Fruit fly (Drosophila melanogaster) whole organism, embryonic: ENCODE data around the gene CG11279.

Experiments used
- ATbp ChIP-seq: fragments of 200-800 bp; sonication (Bioruptor generic); optimal IDR thresholded peaks from 2 replicates; lab custom pipeline; 2017; ENCODE audit warnings: missing biosample characterization, mild to moderate bottlenecking, missing genetic modification characterization, missing genetic modification reagents
- BtbVII ChIP-seq: fragments of 200-800 bp; sonication (Bioruptor generic); optimal IDR thresholded peaks from 3 replicates; lab custom pipeline; 2017; ENCODE audit warnings: missing biosample characterization, mild to moderate bottlenecking, missing genetic modification characterization
- CG12071 ChIP-seq: fragments of 200-800 bp; sonication (Bioruptor generic); optimal IDR thresholded peaks from 3 replicates; lab custom pipeline; 2018; ENCODE audit warnings: missing biosample characterization, mild to moderate bottlenecking, missing genetic modification characterization
- CG12236 ChIP-seq: fragments of 200-800 bp; sonication (Bioruptor generic); optimal IDR thresholded peaks from 2 replicates; lab custom pipeline; 2016; ENCODE audit warnings: missing biosample characterization, missing genetic modification characterization
- CG12299 ChIP-seq: fragments of 200-800 bp; sonication (Bioruptor generic); optimal IDR thresholded peaks from 2 replicates; lab custom pipeline; 2018; ENCODE audit warnings: missing biosample characterization, mild to moderate bottlenecking, missing genetic modification characterization
- CG12391 ChIP-seq: fragments of 200-800 bp; sonication (Bioruptor generic); optimal IDR thresholded peaks from 3 replicates; lab custom pipeline; 2018; ENCODE audit warnings: missing biosample characterization, mild to moderate bottlenecking, missing genetic modification characterization, moderate library complexity
- CG14667 ChIP-seq: fragments of 200-800 bp; sonication (Bioruptor generic); IDR thresholded peaks from 2 replicates; pipeline ENCODE4 v1.3.6; 2022; ENCODE audit warnings: missing biosample characterization, missing genetic modification characterization
- CG14965 ChIP-seq: fragments of 200-800 bp; sonication (Bioruptor generic); optimal IDR thresholded peaks from 2 replicates; lab custom pipeline; 2016; ENCODE audit warnings: missing biosample characterization, missing genetic modification characterization, borderline replicate concordance
- CG15269 ChIP-seq: fragments of 200-800 bp; sonication (Bioruptor generic); optimal IDR thresholded peaks from 2 replicates; lab custom pipeline; 2018; ENCODE audit warnings: missing biosample characterization, mild to moderate bottlenecking, missing genetic modification characterization, moderate library complexity
- CG15479 ChIP-seq: fragments of 200-800 bp; sonication (Bioruptor generic); optimal IDR thresholded peaks from 3 replicates; lab custom pipeline; 2019; ENCODE audit warnings: missing biosample characterization, mild to moderate bottlenecking, missing genetic modification characterization, moderate library complexity
- CG15601 ChIP-seq: fragments of 200-800 bp; sonication (Bioruptor generic); optimal IDR thresholded peaks from 3 replicates; lab custom pipeline; 2019; ENCODE audit warnings: missing biosample characterization, mild to moderate bottlenecking, missing genetic modification characterization, moderate library complexity
- CG1647 ChIP-seq: fragments of 200-800 bp; sonication (Bioruptor generic); optimal IDR thresholded peaks from 3 replicates; lab custom pipeline; 2016; ENCODE audit warnings: missing biosample characterization, missing genetic modification characterization
- CG16815 ChIP-seq: fragments of 200-800 bp; sonication (Bioruptor generic); optimal IDR thresholded peaks from 3 replicates; lab custom pipeline; 2017; ENCODE audit warnings: missing biosample characterization, mild to moderate bottlenecking, missing genetic modification characterization
- CG30431 ChIP-seq: fragments of 200-800 bp; sonication (Bioruptor generic); optimal IDR thresholded peaks from 2 replicates; lab custom pipeline; 2017; ENCODE audit warnings: missing biosample characterization, missing genetic modification characterization
- CG3163 ChIP-seq: fragments of 200-800 bp; sonication (Bioruptor generic); optimal IDR thresholded peaks from 3 replicates; lab custom pipeline; 2016; ENCODE audit warnings: missing biosample characterization, missing genetic modification characterization
- CG32532 ChIP-seq: fragments of 200-800 bp; sonication (Bioruptor generic); IDR thresholded peaks from 2 replicates; pipeline ENCODE4 v1.3.6; 2022; ENCODE audit warnings: missing biosample characterization, missing genetic modification characterization
- CG32767 ChIP-seq: fragments of 200-800 bp; sonication (Bioruptor generic); IDR thresholded peaks from 2 replicates; pipeline ENCODE4 v1.3.6; 2022; ENCODE audit warnings: missing biosample characterization, missing genetic modification characterization
- CG3838 ChIP-seq: fragments of 200-800 bp; sonication (Bioruptor generic); optimal IDR thresholded peaks from 3 replicates; lab custom pipeline; 2016; ENCODE audit warnings: missing biosample characterization, missing genetic modification characterization
- CG6813 ChIP-seq: fragments of 200-800 bp; sonication (Bioruptor generic); optimal IDR thresholded peaks from 2 replicates; lab custom pipeline; 2017; ENCODE audit warnings: missing biosample characterization, missing genetic modification characterization, mild to moderate bottlenecking, moderate library complexity, missing genetic modification reagents
- CG7745 ChIP-seq: fragments of 200-800 bp; sonication (Bioruptor generic); optimal IDR thresholded peaks from 2 replicates; lab custom pipeline; 2018; ENCODE audit warnings: missing biosample characterization, mild to moderate bottlenecking, missing genetic modification characterization, moderate library complexity
- CG9727 ChIP-seq: fragments of 200-800 bp; sonication (Bioruptor generic); optimal IDR thresholded peaks from 3 replicates; lab custom pipeline; 2017; ENCODE audit warnings: missing biosample characterization, mild to moderate bottlenecking, missing genetic modification characterization
- CG9932 ChIP-seq: fragments of 200-800 bp; sonication (Bioruptor generic); IDR thresholded peaks from 2 replicates; pipeline ENCODE4 v1.3.6; 2022; ENCODE audit warnings: missing biosample characterization, missing genetic modification characterization
- CHES-1-like ChIP-seq: fragments of 200-800 bp; sonication (Bioruptor generic); optimal IDR thresholded peaks from 2 replicates; lab custom pipeline; 2016; ENCODE audit warnings: missing biosample characterization, missing genetic modification characterization
- E2f2 ChIP-seq: fragments of 200-800 bp; sonication (Bioruptor generic); IDR thresholded peaks from 2 replicates; pipeline ENCODE4 v1.3.6; 2022; ENCODE audit warnings: missing biosample characterization, missing genetic modification characterization
- Ets97D ChIP-seq: fragments of 200-800 bp; sonication (Bioruptor generic); optimal IDR thresholded peaks from 3 replicates; lab custom pipeline; 2016; ENCODE audit warnings: missing biosample characterization, missing genetic modification characterization
- Fer1 ChIP-seq: fragments of 200-800 bp; sonication (Bioruptor generic); optimal IDR thresholded peaks from 2 replicates; lab custom pipeline; 2017; ENCODE audit warnings: missing biosample characterization, mild to moderate bottlenecking, missing genetic modification characterization
- HLHmδ ChIP-seq: fragments of 200-800 bp; sonication (Bioruptor generic); optimal IDR thresholded peaks from 2 replicates; lab custom pipeline; 2018; ENCODE audit warnings: missing biosample characterization, mild to moderate bottlenecking, missing genetic modification characterization, moderate library complexity
- Jarid2 ChIP-seq: fragments of 200-800 bp; sonication (Bioruptor generic); optimal IDR thresholded peaks from 3 replicates; lab custom pipeline; 2017; ENCODE audit warnings: mild to moderate bottlenecking, missing biosample characterization, missing genetic modification reagents, missing genetic modification characterization
- Max ChIP-seq: fragments of 200-800 bp; sonication (Bioruptor generic); optimal IDR thresholded peaks from 2 replicates; lab custom pipeline; 2016; ENCODE audit warnings: missing biosample characterization, mild to moderate bottlenecking, missing genetic modification characterization
- Meics ChIP-seq: fragments of 200-800 bp; sonication (Bioruptor generic); optimal IDR thresholded peaks from 2 replicates; lab custom pipeline; 2017; ENCODE audit warnings: missing biosample characterization, mild to moderate bottlenecking, missing genetic modification characterization
- Opbp ChIP-seq: fragments of 200-800 bp; sonication (Bioruptor generic); IDR thresholded peaks from 3 replicates; pipeline ENCODE4 v1.3.6; 2022; ENCODE audit warnings: missing biosample characterization, missing genetic modification characterization; ENCODE audit not compliant: partially characterized antibody
- Ptx1 ChIP-seq: fragments of 200-800 bp; sonication (Bioruptor generic); IDR thresholded peaks from 2 replicates; pipeline ENCODE4 v1.3.6; 2022; ENCODE audit warnings: missing biosample characterization, missing genetic modification characterization
- Rfx ChIP-seq: fragments of 200-800 bp; sonication (Bioruptor generic); IDR thresholded peaks from 2 replicates; pipeline ENCODE4 v1.3.6; 2022; ENCODE audit warnings: missing biosample characterization, missing genetic modification characterization
- Side ChIP-seq: fragments of 200-800 bp; sonication (Bioruptor generic); optimal IDR thresholded peaks from 2 replicates; lab custom pipeline; 2016; ENCODE audit warnings: missing biosample characterization, missing genetic modification characterization
- Xrp1 ChIP-seq: fragments of 200-800 bp; sonication (Bioruptor generic); IDR thresholded peaks from 2 replicates; pipeline ENCODE4 v1.3.6; 2022; ENCODE audit warnings: missing biosample characterization, missing genetic modification characterization
- ash1 ChIP-seq: fragments of 200-800 bp; sonication (Bioruptor generic); optimal IDR thresholded peaks from 2 replicates; lab custom pipeline; 2018; ENCODE audit warnings: missing biosample characterization, mild to moderate bottlenecking, missing genetic modification characterization
- bbx ChIP-seq: fragments of 200-800 bp; sonication (Bioruptor generic); IDR thresholded peaks from 2 replicates; pipeline ENCODE4 v1.3.6; 2022; ENCODE audit warnings: missing biosample characterization, missing genetic modification characterization; ENCODE audit not compliant: partially characterized antibody
- cad ChIP-seq: fragments of >200 bp; optimal IDR thresholded peaks from 2 replicates; lab custom pipeline; 2017; ENCODE audit warnings: missing biosample characterization, missing genetic modification characterization
- crc ChIP-seq: fragments of 200-800 bp; sonication (Bioruptor generic); optimal IDR thresholded peaks from 2 replicates; lab custom pipeline; 2016; ENCODE audit warnings: missing biosample characterization, missing genetic modification characterization
- ewg ChIP-seq: fragments of 200-800 bp; sonication (Bioruptor generic); optimal IDR thresholded peaks from 3 replicates; lab custom pipeline; 2017; ENCODE audit warnings: mild to moderate bottlenecking, missing biosample characterization, missing genetic modification reagents, missing genetic modification characterization
- eyg ChIP-seq: fragments of 200-800 bp; sonication (Bioruptor generic); optimal IDR thresholded peaks from 3 replicates; lab custom pipeline; 2016; ENCODE audit warnings: missing biosample characterization, missing genetic modification characterization
- gce ChIP-seq: fragments of 200-800 bp; sonication (Bioruptor generic); IDR thresholded peaks from 3 replicates; pipeline ENCODE4 v1.3.6; 2022; ENCODE audit warnings: missing biosample characterization, missing genetic modification characterization
- hbn ChIP-seq: fragments of 200-800 bp; sonication (Bioruptor generic); IDR thresholded peaks from 2 replicates; pipeline ENCODE4 v1.3.6; 2022; ENCODE audit warnings: missing biosample characterization, missing genetic modification characterization; ENCODE audit not compliant: partially characterized antibody
- repo ChIP-seq: fragments of 200-800 bp; sonication (Bioruptor generic); optimal IDR thresholded peaks from 2 replicates; lab custom pipeline; 2016; ENCODE audit warnings: missing biosample characterization, missing genetic modification characterization
- salm ChIP-seq: fragments of 200-800 bp; sonication (Bioruptor generic); optimal IDR thresholded peaks from 2 replicates; lab custom pipeline; 2018; ENCODE audit warnings: missing biosample characterization, mild to moderate bottlenecking, missing genetic modification characterization
- sob ChIP-seq: fragments of 200-800 bp; sonication (Bioruptor generic); IDR thresholded peaks from 2 replicates; pipeline ENCODE4 v1.3.6; 2022; ENCODE audit warnings: missing biosample characterization, missing genetic modification characterization
- tap ChIP-seq: fragments of 200-800 bp; optimal IDR thresholded peaks from 3 replicates; lab custom pipeline; 2019; ENCODE audit warnings: missing biosample characterization, mild to moderate bottlenecking, missing genetic modification characterization, moderate library complexity
- toy ChIP-seq: fragments of 200-800 bp; sonication (Bioruptor generic); IDR thresholded peaks from 2 replicates; pipeline ENCODE4 v1.3.6; 2022; ENCODE audit warnings: missing biosample characterization, missing genetic modification characterization
- ttk ChIP-seq: fragments of 200-800 bp; sonication (Bioruptor generic); IDR thresholded peaks from 2 replicates; pipeline ENCODE4 v2.1.2; 2022; ENCODE audit warnings: missing biosample characterization, missing genetic modification characterization
- wor ChIP-seq: fragments of 200-800 bp; sonication (Bioruptor generic); IDR thresholded peaks from 2 replicates; pipeline ENCODE4 v1.3.6; 2022; ENCODE audit warnings: missing biosample characterization, missing genetic modification characterization

The CG11279 gene

DNA sequence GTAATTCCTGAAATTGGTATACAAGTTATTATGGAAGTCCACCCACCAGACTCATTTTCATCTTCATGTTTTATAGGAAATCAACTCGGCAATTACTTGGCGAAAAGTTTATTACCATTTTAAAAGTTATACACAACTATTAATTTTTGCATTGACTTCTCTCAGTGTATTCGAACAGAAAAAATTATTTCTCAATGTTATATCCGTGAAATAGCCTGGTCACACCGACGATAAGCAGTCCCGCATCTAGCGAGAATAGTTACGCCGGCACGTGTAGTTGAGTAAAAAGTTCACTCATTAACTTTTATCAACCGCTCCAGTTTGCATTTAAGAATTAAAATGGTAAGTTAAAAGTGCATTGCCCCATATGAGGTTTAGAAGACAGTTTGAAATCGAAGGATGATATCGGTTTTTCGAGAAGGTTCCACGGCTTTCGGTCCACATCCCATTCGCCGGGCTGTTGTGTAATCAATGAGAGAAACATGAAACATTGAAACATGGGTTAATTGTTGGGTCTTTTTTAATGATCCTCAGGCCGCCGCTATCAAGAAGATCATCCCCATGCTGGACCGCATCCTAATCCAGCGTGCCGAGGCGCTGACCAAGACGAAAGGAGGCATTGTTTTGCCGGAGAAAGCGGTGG, 30.8 kb upstream of the CG11279 start, which contains the start of gene CG11267 (continued):
- TF ChIP-seq Ptx1 (peak; percentile 86), tap (tag; lab: Kevin White, UChicago) (peak; percentile 88), eyg (peak; percentile 75), CG16815 (peak; percentile 48), bbx (GFP tag; lab: Robert Waterston, UW) (no peak), toy (GFP tag; lab: Robert Waterston, UW) (peak; percentile 68; the same call in 1 of the 2 replicates), Side (GFP tag; lab: Kevin White, UChicago) (peak; percentile 80), CG12299 (tag; lab: Kevin White, UChicago) (no peak), CG3838 (no peak), gce (GFP tag; lab: Robert Waterston, UW) (peak; percentile 83; the same call in 2 of the 3 replicates), E2f2 (GFP tag; lab: Robert Waterston, UW) (peak; percentile 60), Rfx (GFP tag; lab: Robert Waterston, UW) (peak; percentile 95), CG15479 (no peak), CG30431 (GFP tag; lab: Kevin White, UChicago) (peak; percentile 59), Max (GFP tag; lab: Kevin White, UChicago) (peak; percentile 84), ewg (peak; percentile 58), salm (tag; lab: Kevin White, UChicago) (peak; percentile 56), CG12236 (GFP tag; lab: Kevin White, UChicago) (no peak), HLHmδ (no peak), CG14667 (peak; percentile 79), crc (peak; percentile 71), Meics (GFP tag; lab: Kevin White, UChicago) (peak; percentile 90), Opbp (GFP tag; lab: Robert Waterston, UW) (0 out of 3 replicates have a peak, but pooled peaks have one; percentile 35), CHES-1-like (GFP tag; lab: Kevin White, UChicago) (peak; percentile 73), CG6813 (GFP tag; lab: Kevin White, UChicago) (peak; percentile 84), Fer1 (GFP tag; lab: Kevin White, UChicago) (peak; percentile 88), sob (GFP tag; lab: Robert Waterston, UW) (peak; percentile 93), ttk (peak; percentile 74), CG15601 (tag; lab: Kevin White, UChicago) (peak; percentile 63), cad (GFP tag; lab: Kevin White, UChicago) (no peak), CG32767 (GFP tag; lab: Robert Waterston, UW) (peak; percentile 62), repo (GFP tag; lab: Kevin White, UChicago) (peak; percentile 47), CG32532 (GFP tag; lab: Robert Waterston, UW) (peak; percentile 95), ash1 (peak; percentile 48), CG1647 (GFP tag; lab: Kevin White, UChicago) (peak; percentile 84), wor (GFP tag; lab: Robert Waterston, UW) (peak; percentile 51; the same call in 1 of the 2 replicates), CG3163 (GFP tag; lab: Kevin White, UChicago) (peak; percentile 12), ATbp (peak; percentile 74), CG9727 (GFP tag; lab: Kevin White, UChicago) (peak; percentile 82), BtbVII (GFP tag; lab: Kevin White, UChicago) (peak; percentile 87), CG7745 (tag; lab: Kevin White, UChicago) (no peak), CG9932 (peak; percentile 96), Xrp1 (GFP tag; lab: Robert Waterston, UW) (peak; percentile 91), hbn (GFP tag; lab: Robert Waterston, UW) (no peak), CG12071 (peak; percentile 85), Ets97D (peak; percentile 70), CG12391 (tag; lab: Kevin White, UChicago) (peak; percentile 74), CG14965 (GFP tag; lab: Kevin White, UChicago) (no peak), CG15269 (peak; percentile 82), Jarid2 (GFP tag; lab: Kevin White, UChicago) (peak; percentile 44)
